Fruit fly (Drosophila melanogaster) whole organism, embryonic: ENCODE measurements around the gene CG15019.
A peak's percentile ranks its signal among the peaks of the same experiment; 100 is the strongest.

Source experiments
- Abd-B ChIP-seq: fragments of 200-800 bp; sonication (Bioruptor generic); optimal IDR thresholded peaks from 2 replicates; lab custom pipeline; 2018; ENCODE audit warnings: missing biosample characterization, mild to moderate bottlenecking, missing genetic modification characterization, moderate library complexity
- Antp ChIP-seq: fragments of 200-800 bp; sonication (Bioruptor generic); optimal IDR thresholded peaks from 3 replicates; lab custom pipeline; 2016; ENCODE audit warnings: missing biosample characterization, missing genetic modification characterization
- Atf6 ChIP-seq: fragments of 200-800 bp; sonication (Bioruptor generic); IDR thresholded peaks from 2 replicates; pipeline ENCODE4 v1.3.6; 2022; ENCODE audit warnings: missing biosample characterization, missing genetic modification characterization
- CG12104 ChIP-seq: fragments of 200-800 bp; sonication (Bioruptor generic); optimal IDR thresholded peaks from 3 replicates; lab custom pipeline; 2016; ENCODE audit warnings: missing biosample characterization, missing genetic modification characterization
- CG13424 ChIP-seq: fragments of 200-800 bp; sonication (Bioruptor generic); optimal IDR thresholded peaks from 2 replicates; lab custom pipeline; 2019; ENCODE audit warnings: missing biosample characterization, mild to moderate bottlenecking, missing genetic modification characterization, moderate library complexity
- CG1603 ChIP-seq: fragments of 200-800 bp; sonication (Bioruptor generic); optimal IDR thresholded peaks from 2 replicates; lab custom pipeline; 2019; ENCODE audit warnings: missing biosample characterization, mild to moderate bottlenecking, missing genetic modification characterization, moderate library complexity
- CG17328 ChIP-seq: fragments of 200-800 bp; sonication (Bioruptor generic); IDR thresholded peaks from 2 replicates; pipeline ENCODE4 v1.3.6; 2022; ENCODE audit warnings: missing biosample characterization, missing genetic modification characterization
- CG17361 ChIP-seq: fragments of 200-800 bp; sonication (Bioruptor generic); IDR thresholded peaks from 3 replicates; pipeline ENCODE4 v1.3.6; 2022; ENCODE audit warnings: missing biosample characterization, missing genetic modification characterization
- CG18764 ChIP-seq: fragments of 200-800 bp; sonication (Bioruptor generic); optimal IDR thresholded peaks from 3 replicates; lab custom pipeline; 2016; ENCODE audit warnings: missing biosample characterization, missing genetic modification characterization
- CG2875 ChIP-seq: fragments of 200-800 bp; sonication (Bioruptor generic); optimal IDR thresholded peaks from 2 replicates; lab custom pipeline; 2017; ENCODE audit warnings: missing biosample characterization, mild to moderate bottlenecking, missing genetic modification characterization, missing genetic modification reagents
- CG3065 ChIP-seq: fragments of 200-800 bp; sonication (Bioruptor generic); optimal IDR thresholded peaks from 2 replicates; lab custom pipeline; 2016; ENCODE audit warnings: missing biosample characterization, missing genetic modification characterization
- CG42726 ChIP-seq: fragments of 200-800 bp; sonication (Bioruptor generic); IDR thresholded peaks from 2 replicates; pipeline ENCODE4 v1.3.6; 2022; ENCODE audit warnings: missing biosample characterization, missing genetic modification characterization; ENCODE audit not compliant: partially characterized antibody
- CG4328 ChIP-seq: fragments of 200-800 bp; sonication (Bioruptor generic); optimal IDR thresholded peaks from 3 replicates; lab custom pipeline; 2017; ENCODE audit warnings: missing biosample characterization, missing genetic modification reagents, missing genetic modification characterization
- CG6272 ChIP-seq: fragments of 200-800 bp; sonication (Bioruptor generic); IDR thresholded peaks from 2 replicates; pipeline ENCODE4 v1.3.6; 2022; ENCODE audit warnings: missing biosample characterization, missing genetic modification characterization
- CG6813 ChIP-seq: fragments of 200-800 bp; sonication (Bioruptor generic); optimal IDR thresholded peaks from 2 replicates; lab custom pipeline; 2017; ENCODE audit warnings: missing biosample characterization, missing genetic modification characterization, mild to moderate bottlenecking, moderate library complexity, missing genetic modification reagents
- CG8388 ChIP-seq: fragments of 200-800 bp; sonication (Bioruptor generic); optimal IDR thresholded peaks from 2 replicates; lab custom pipeline; 2019; ENCODE audit warnings: missing biosample characterization, mild to moderate bottlenecking, missing genetic modification characterization, moderate library complexity
- CG8924 ChIP-seq: fragments of 200-800 bp; optimal IDR thresholded peaks from 3 replicates; lab custom pipeline; 2019; ENCODE audit warnings: missing biosample characterization, mild to moderate bottlenecking, missing genetic modification characterization, moderate library complexity
- CG9215 ChIP-seq: fragments of 200-800 bp; sonication (Bioruptor generic); IDR thresholded peaks from 2 replicates; pipeline ENCODE4 v1.3.6; 2022; ENCODE audit warnings: missing biosample characterization, missing genetic modification characterization
- CG9932 ChIP-seq: fragments of 200-800 bp; sonication (Bioruptor generic); IDR thresholded peaks from 2 replicates; pipeline ENCODE4 v1.3.6; 2022; ENCODE audit warnings: missing biosample characterization, missing genetic modification characterization
- Dad ChIP-seq: fragments of 200-800 bp; sonication (Bioruptor generic); optimal IDR thresholded peaks from 3 replicates; lab custom pipeline; 2016; ENCODE audit warnings: missing biosample characterization, missing genetic modification characterization
- Fer2 ChIP-seq: fragments of 200-800 bp; sonication (Bioruptor generic); optimal IDR thresholded peaks from 2 replicates; lab custom pipeline; 2018; ENCODE audit warnings: missing biosample characterization, mild to moderate bottlenecking, missing genetic modification characterization, moderate library complexity
- HLH3B ChIP-seq: fragments of 200-800 bp; sonication (Bioruptor generic); IDR thresholded peaks from 2 replicates; pipeline ENCODE4 v1.3.6; 2022; ENCODE audit warnings: missing biosample characterization, missing genetic modification characterization
- HLH4C ChIP-seq: fragments of 200-800 bp; sonication (Bioruptor generic); IDR thresholded peaks from 3 replicates; pipeline ENCODE4 v1.3.6; 2022; ENCODE audit warnings: missing biosample characterization, missing genetic modification characterization; ENCODE audit not compliant: partially characterized antibody
- HLH54F ChIP-seq: fragments of 200-800 bp; sonication (Bioruptor generic); optimal IDR thresholded peaks from 3 replicates; lab custom pipeline; 2016; ENCODE audit warnings: missing biosample characterization, missing genetic modification characterization
- Hmr ChIP-seq: fragments of 200-800 bp; sonication (Bioruptor generic); optimal IDR thresholded peaks from 3 replicates; lab custom pipeline; 2017; ENCODE audit warnings: mild to moderate bottlenecking, missing biosample characterization, missing genetic modification reagents, missing genetic modification characterization
- NfI ChIP-seq: fragments of 200-800 bp; sonication (Bioruptor generic); optimal IDR thresholded peaks from 3 replicates; lab custom pipeline; 2018; ENCODE audit warnings: missing biosample characterization, mild to moderate bottlenecking, missing genetic modification characterization, moderate library complexity
- Sox102F ChIP-seq: fragments of 200-800 bp; sonication (Bioruptor generic); optimal IDR thresholded peaks from 2 replicates; lab custom pipeline; 2018; ENCODE audit warnings: missing biosample characterization, mild to moderate bottlenecking, missing genetic modification characterization, moderate library complexity
- TFAM ChIP-seq: fragments of 200-800 bp; sonication (Bioruptor generic); optimal IDR thresholded peaks from 2 replicates; lab custom pipeline; 2017; ENCODE audit warnings: missing biosample characterization, missing genetic modification characterization, inconsistent platforms
- ab ChIP-seq: fragments of 200-800 bp; sonication (Bioruptor generic); optimal IDR thresholded peaks from 2 replicates; lab custom pipeline; 2016; ENCODE audit warnings: missing biosample characterization, missing genetic modification characterization
- ash1 ChIP-seq: fragments of 200-800 bp; sonication (Bioruptor generic); optimal IDR thresholded peaks from 2 replicates; lab custom pipeline; 2018; ENCODE audit warnings: missing biosample characterization, mild to moderate bottlenecking, missing genetic modification characterization
- ato ChIP-seq: fragments of 200-800 bp; sonication (Bioruptor generic); IDR thresholded peaks from 2 replicates; pipeline ENCODE4 v1.3.6; 2022; ENCODE audit warnings: missing biosample characterization, missing genetic modification characterization; ENCODE audit not compliant: partially characterized antibody
- br ChIP-seq: fragments of >200 bp; optimal IDR thresholded peaks from 2 replicates; lab custom pipeline; 2017
- cas ChIP-seq: fragments of 200-800 bp; sonication (Bioruptor generic); IDR thresholded peaks from 2 replicates; pipeline ENCODE4 v1.3.6; 2022; ENCODE audit warnings: missing biosample characterization, missing genetic modification characterization
- ci ChIP-seq: fragments of 200-800 bp; sonication (Bioruptor generic); IDR thresholded peaks from 3 replicates; pipeline ENCODE4 v1.3.6; 2022; ENCODE audit warnings: missing biosample characterization, missing genetic modification characterization
- cwo ChIP-seq: fragments of 200-800 bp; sonication (Bioruptor generic); optimal IDR thresholded peaks from 3 replicates; lab custom pipeline; 2017; ENCODE audit warnings: missing biosample characterization, missing genetic modification characterization, mild to moderate bottlenecking, moderate library complexity, missing genetic modification reagents
- dimm ChIP-seq: fragments of 200-800 bp; sonication (Bioruptor generic); IDR thresholded peaks from 2 replicates; pipeline ENCODE4 v1.3.6; 2022; ENCODE audit warnings: missing biosample characterization, missing genetic modification characterization
- eve ChIP-seq, 2 experiments: fragments of >200 bp; optimal IDR thresholded peaks; 2 replicates each; lab custom pipeline; 2017; ENCODE audit warnings: missing biosample characterization in 2 of 2, missing genetic modification characterization in 2 of 2
- ham ChIP-seq: fragments of 200-800 bp; sonication (Bioruptor generic); IDR thresholded peaks from 2 replicates; pipeline ENCODE4 v1.3.6; 2022; ENCODE audit warnings: missing biosample characterization, missing genetic modification characterization
- lov ChIP-seq, 2 experiments: fragments of 200-800 bp in 1 of 2; fragments of >200 bp in 1 of 2; sonication (Bioruptor generic) in 1 of 2; IDR thresholded peaks in 1 of 2; optimal IDR thresholded peaks in 1 of 2; 2 replicates in 1 of 2; 3 replicates in 1 of 2; pipeline versions ENCODE4 v1.3.6 to Lab custom; 2017 to 2022; ENCODE audit warnings: missing biosample characterization in 1 of 2, missing genetic modification characterization in 1 of 2
- nom ChIP-seq: fragments of 200-800 bp; sonication (Bioruptor generic); optimal IDR thresholded peaks from 2 replicates; lab custom pipeline; 2017; ENCODE audit warnings: missing biosample characterization, missing genetic modification characterization, mild to moderate bottlenecking, moderate library complexity, missing genetic modification reagents
- phol ChIP-seq: fragments of 200-800 bp; sonication (Bioruptor generic); optimal IDR thresholded peaks from 3 replicates; lab custom pipeline; 2018; ENCODE audit warnings: missing biosample characterization, mild to moderate bottlenecking, missing genetic modification characterization, moderate library complexity
- run ChIP-seq: fragments of 200-800 bp; sonication (Bioruptor generic); optimal IDR thresholded peaks from 3 replicates; lab custom pipeline; 2018; ENCODE audit warnings: missing biosample characterization, mild to moderate bottlenecking, missing genetic modification characterization
- seq ChIP-seq: fragments of 200-800 bp; sonication (Bioruptor generic); IDR thresholded peaks from 2 replicates; pipeline ENCODE4 v1.3.6; 2022; ENCODE audit warnings: missing biosample characterization, missing genetic modification characterization
- sima ChIP-seq: fragments of 200-800 bp; sonication (Bioruptor generic); optimal IDR thresholded peaks from 2 replicates; lab custom pipeline; 2016; ENCODE audit warnings: missing biosample characterization, missing genetic modification characterization
- so ChIP-seq: fragments of 200-800 bp; sonication (Bioruptor generic); IDR thresholded peaks from 3 replicates; pipeline ENCODE4 v1.3.6; 2022; ENCODE audit warnings: missing biosample characterization, missing genetic modification characterization
- ssp ChIP-seq: fragments of 200-800 bp; sonication (Bioruptor generic); IDR thresholded peaks from 2 replicates; pipeline ENCODE4 v1.3.6; 2022; ENCODE audit warnings: missing biosample characterization, missing genetic modification characterization
- tio ChIP-seq: fragments of 200-800 bp; sonication (Bioruptor generic); optimal IDR thresholded peaks from 2 replicates; lab custom pipeline; 2017; ENCODE audit warnings: missing biosample characterization, missing genetic modification characterization, inconsistent platforms
- unpg ChIP-seq: fragments of 200-800 bp; sonication (Bioruptor generic); optimal IDR thresholded peaks from 3 replicates; lab custom pipeline; 2018; ENCODE audit warnings: missing biosample characterization, mild to moderate bottlenecking, missing genetic modification characterization, moderate library complexity
- vnd ChIP-seq: fragments of 200-800 bp; sonication (Bioruptor generic); IDR thresholded peaks from 3 replicates; pipeline ENCODE4 v1.3.6; 2022; ENCODE audit warnings: missing biosample characterization, missing genetic modification characterization; ENCODE audit not compliant: partially characterized antibody
- z ChIP-seq: fragments of 200-800 bp; sonication (Bioruptor generic); IDR thresholded peaks from 3 replicates; pipeline ENCODE4 v1.3.6; 2022; ENCODE audit warnings: missing biosample characterization, missing genetic modification characterization
- zen ChIP-seq: fragments of 200-800 bp; sonication (Bioruptor generic); optimal IDR thresholded peaks from 3 replicates; lab custom pipeline; 2018; ENCODE audit warnings: missing biosample characterization, mild to moderate bottlenecking, missing genetic modification characterization, moderate library complexity

CG15019 gene

dm6 chr3L:4399905-4400304, 6.0 kb downstream of the CG15019 start (continued):
- TF ChIP-seq lov (optimal IDR thresholded peaks at IDR 0.05; lab: Kevin White, UChicago) (no peak), lov (GFP tag; IDR thresholded peaks at IDR 0.05; lab: Robert Waterston, UW) (no peak), CG8388 (peak; percentile 13), Hmr (no peak), HLH3B (peak; percentile 20; the same call in 1 of the 2 replicates), CG8924 (peak; percentile 6), CG6272 (GFP tag; lab: Robert Waterston, UW) (no peak), CG3065 (no peak), ash1 (GFP tag; lab: Kevin White, UChicago) (no peak), Sox102F (GFP tag; lab: Kevin White, UChicago) (peak; percentile 40), HLH4C (GFP tag; lab: Robert Waterston, UW) (no peak), Atf6 (GFP tag; lab: Robert Waterston, UW) (no peak), CG4328 (no peak), CG2875 (GFP tag; lab: Kevin White, UChicago) (peak; percentile 34), CG13424 (tag; lab: Kevin White, UChicago) (no peak), CG1603 (tag; lab: Kevin White, UChicago) (peak; percentile 41), CG9932 (GFP tag; lab: Robert Waterston, UW) (no peak), CG17328 (peak; percentile 40; the same call in 1 of the 2 replicates), CG9215 (GFP tag; lab: Robert Waterston, UW) (no peak), ci (GFP tag; lab: Robert Waterston, UW) (0 out of 3 replicates have a peak, but pooled peaks have one; percentile 36), CG42726 (GFP tag; lab: Robert Waterston, UW) (no peak), so (no peak), unpg (GFP tag; lab: Kevin White, UChicago) (peak; percentile 19), tio (GFP tag; lab: Kevin White, UChicago) (no peak), NfI (GFP tag; lab: Kevin White, UChicago) (no peak), ato (GFP tag; lab: Robert Waterston, UW) (no peak), CG17361 (peak; percentile 29; the same call in 1 of the 3 replicates), TFAM (GFP tag; lab: Kevin White, UChicago) (no peak), zen (tag; lab: Kevin White, UChicago) (no peak), nom (no peak), CG18764 (no peak), ssp (no peak), br (lab: Kevin White, UChicago) (no peak), eve (GFP tag; optimal IDR thresholded peaks at IDR 0.05; lab: Kevin White, UChicago) (no peak), CG12104 (no peak), CG6813 (GFP tag; lab: Kevin White, UChicago) (no peak), ab (GFP tag; lab: Kevin White, UChicago) (no peak), ham (GFP tag; lab: Robert Waterston, UW) (no peak), Abd-B (no peak), z (GFP tag; lab: Robert Waterston, UW) (no peak), cwo (GFP tag; lab: Kevin White, UChicago) (no peak), Fer2 (tag; lab: Kevin White, UChicago) (no peak), phol (tag; lab: Kevin White, UChicago) (peak; percentile 34), HLH54F (no peak), sima (GFP tag; lab: Kevin White, UChicago) (no peak), cas (GFP tag; lab: Robert Waterston, UW) (no peak), seq (GFP tag; lab: Robert Waterston, UW) (no peak), run (tag; lab: Kevin White, UChicago) (no peak), Dad (GFP tag; lab: Kevin White, UChicago) (no peak), Antp (GFP tag; lab: Kevin White, UChicago) (no peak), dimm (no peak), vnd (GFP tag; lab: Robert Waterston, UW) (no peak)
